Worm (Caenorhabditis elegans) whole organism, late embryonic: ENCODE results near the gene F11C1.10.

Experiments
- K09A11.1 ChIP-seq: sonication (generic microtip); optimal IDR thresholded peaks from 2 replicates; lab custom pipeline; 2017; ENCODE audit warnings: antibody characterized with exemption, mild to moderate bottlenecking, missing genetic modification characterization, missing compliant biosample characterization; ENCODE audit not compliant: insufficient read depth
- elt-4 ChIP-seq: sonication (generic microtip); optimal IDR thresholded peaks from 2 replicates; lab custom pipeline; 2016; ENCODE audit warnings: missing genetic modification characterization, missing compliant biosample characterization
- gmeb-2 ChIP-seq: sonication (generic microtip); optimal IDR thresholded peaks from 2 replicates; lab custom pipeline; 2016; ENCODE audit warnings: missing genetic modification characterization, inconsistent platforms, missing compliant biosample characterization
- nhr-11 ChIP-seq: fragments of 150-350 bp; optimal IDR thresholded peaks from 2 replicates; lab custom pipeline; 2014; ENCODE audit warnings: missing biosample characterization, missing genetic modification characterization
- pha-4 ChIP-seq: fragments of 150-350 bp; optimal IDR thresholded peaks from 2 replicates; lab custom pipeline; 2018; ENCODE audit warnings: missing biosample characterization, missing genetic modification reagents, missing genetic modification characterization
- sox-4 ChIP-seq: sonication (generic microtip); optimal IDR thresholded peaks from 2 replicates; lab custom pipeline; 2017; ENCODE audit warnings: mild to moderate bottlenecking, missing genetic modification characterization, inconsistent platforms, missing compliant biosample characterization

DNA sequence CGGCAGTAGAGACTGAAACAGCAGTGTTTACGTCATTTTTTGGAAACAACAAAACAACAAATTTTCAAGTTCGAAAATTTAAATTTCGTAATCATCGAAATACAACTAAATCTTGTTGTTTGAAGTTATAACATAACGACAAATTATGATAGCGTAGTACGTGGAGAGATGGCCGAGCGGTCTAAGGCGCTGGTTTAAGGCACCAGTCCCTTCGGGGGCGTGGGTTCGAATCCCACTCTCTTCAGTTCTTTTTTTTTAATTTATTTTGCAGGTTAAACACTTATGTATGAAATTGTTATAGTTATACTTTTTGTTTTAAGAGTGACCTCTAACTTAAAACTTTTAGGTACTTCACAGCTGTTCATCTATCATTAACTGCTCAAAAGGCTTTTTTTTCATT, 34.6 kb upstream of the F11C1.10 start:
- TF ChIP-seq K09A11.1 (tag; lab: Kevin White, UChicago) (no peak), elt-4 (tag; lab: Kevin White, UChicago) (no peak), nhr-11 (no peak), sox-4 (tag; lab: Kevin White, UChicago) (no peak), pha-4 (tag; lab: Kevin White, UChicago) (no peak), gmeb-2 (tag; lab: Kevin White, UChicago) (no peak)
